Worm (Caenorhabditis elegans): ENCODE measurements around the gene map-1.

DNA sequence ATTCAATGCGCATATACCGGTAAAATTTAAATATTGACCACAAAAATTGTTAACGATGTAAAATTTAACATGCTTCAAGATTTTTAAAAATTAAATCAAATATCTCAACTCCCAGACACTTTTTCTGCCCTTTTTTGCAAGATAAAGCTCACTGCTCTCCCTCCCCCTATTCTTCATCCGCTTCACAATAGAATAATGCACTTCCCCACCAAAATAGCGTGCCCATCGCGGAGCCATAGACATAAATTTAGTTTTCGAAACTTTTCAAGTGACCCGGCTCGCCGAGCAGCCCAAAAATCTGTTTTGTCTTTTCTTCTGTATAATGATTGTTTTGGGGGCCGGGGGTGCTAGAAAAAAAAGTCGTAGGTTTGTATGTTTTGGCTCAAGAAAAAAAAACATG, 18.9 kb downstream of the map-1 start:
- no peak for TF ChIP-seq elt-3 (tag; optimal IDR thresholded peaks at IDR 0.05)
- no peak for TF ChIP-seq nhr-28 (tag; optimal IDR thresholded peaks at IDR 0.05)
- TF ChIP-seq drap-1 (GFP tag; optimal IDR thresholded peaks at IDR 0.05), result no peak
- TF ChIP-seq blmp-1 (tag; optimal IDR thresholded peaks at IDR 0.05), result no peak
- no peak for TF ChIP-seq mep-1 (tag; optimal IDR thresholded peaks at IDR 0.05)
- TF ChIP-seq unc-62 (GFP tag; optimal IDR thresholded peaks at IDR 0.05), result no peak
- no peak for TF ChIP-seq sptf-1 (tag; optimal IDR thresholded peaks at IDR 0.05)
- TF ChIP-seq nhr-76 (tag; optimal IDR thresholded peaks at IDR 0.05), result no peak
- TF ChIP-seq pha-4 (tag; optimal IDR thresholded peaks at IDR 0.05), result no peak
- TF ChIP-seq flh-1 (GFP tag; optimal IDR thresholded peaks at IDR 0.05), result no peak
- no peak for TF ChIP-seq nhr-12 (tag; optimal IDR thresholded peaks at IDR 0.05)
- no peak for TF ChIP-seq sem-2 (GFP tag; optimal IDR thresholded peaks at IDR 0.05)
